Worm (Caenorhabditis elegans) whole organism, young adult: ENCODE results near the gene dve-1.

ENCODE experiments used
- B0336.3 ChIP-seq: fragments of 200-800 bp; sonication (Bioruptor generic); IDR thresholded peaks from 2 replicates; pipeline ENCODE4 v1.3.6; 2022; ENCODE audit warnings: missing genetic modification characterization, missing compliant biosample characterization
- F49E8.2 ChIP-seq: sonication (generic microtip); optimal IDR thresholded peaks from 3 replicates; lab custom pipeline; 2017; ENCODE audit warnings: missing genetic modification characterization, mild to moderate bottlenecking, missing compliant biosample characterization, antibody characterized with exemption, moderate library complexity; ENCODE audit not compliant: insufficient read depth
- Y79H2A.3 ChIP-seq: fragments of 200-800 bp; sonication (Bioruptor generic); conservative IDR thresholded peaks from 2 replicates; pipeline ENCODE4 v1.3.6; 2022; ENCODE audit warnings: missing genetic modification reagents, missing genetic modification characterization, missing compliant biosample characterization
- dpff-1 ChIP-seq: sonication (generic microtip); optimal IDR thresholded peaks from 2 replicates; lab custom pipeline; 2017; ENCODE audit warnings: mild to moderate bottlenecking, missing genetic modification characterization, missing compliant biosample characterization
- efl-1 ChIP-seq: fragments of 150-350 bp; optimal IDR thresholded peaks from 2 replicates; lab custom pipeline; 2014; ENCODE audit warnings: missing biosample characterization, missing genetic modification reagents, missing genetic modification characterization
- let-526 ChIP-seq: fragments of 200-800 bp; sonication (Bioruptor generic); IDR thresholded peaks from 2 replicates; pipeline ENCODE4 v1.3.6; 2022; ENCODE audit warnings: missing genetic modification reagents, missing genetic modification characterization, missing compliant biosample characterization
- madf-3 ChIP-seq: fragments of 200-800 bp; sonication (Bioruptor generic); IDR thresholded peaks from 2 replicates; pipeline ENCODE4 v1.3.6; 2022; ENCODE audit warnings: missing genetic modification reagents, missing genetic modification characterization, missing compliant biosample characterization
- nfya-1 ChIP-seq: sonication (generic microtip); optimal IDR thresholded peaks from 2 replicates; lab custom pipeline; 2017; ENCODE audit warnings: antibody characterized with exemption, missing compliant biosample characterization, missing genetic modification characterization, borderline replicate concordance; ENCODE audit not compliant: insufficient read depth
- nhr-27 ChIP-seq: fragments of 200-800 bp; sonication (Bioruptor generic); optimal IDR thresholded peaks from 2 replicates; lab custom pipeline; 2018; ENCODE audit warnings: mild to moderate bottlenecking, missing genetic modification characterization, moderate library complexity, missing compliant biosample characterization

DNA sequence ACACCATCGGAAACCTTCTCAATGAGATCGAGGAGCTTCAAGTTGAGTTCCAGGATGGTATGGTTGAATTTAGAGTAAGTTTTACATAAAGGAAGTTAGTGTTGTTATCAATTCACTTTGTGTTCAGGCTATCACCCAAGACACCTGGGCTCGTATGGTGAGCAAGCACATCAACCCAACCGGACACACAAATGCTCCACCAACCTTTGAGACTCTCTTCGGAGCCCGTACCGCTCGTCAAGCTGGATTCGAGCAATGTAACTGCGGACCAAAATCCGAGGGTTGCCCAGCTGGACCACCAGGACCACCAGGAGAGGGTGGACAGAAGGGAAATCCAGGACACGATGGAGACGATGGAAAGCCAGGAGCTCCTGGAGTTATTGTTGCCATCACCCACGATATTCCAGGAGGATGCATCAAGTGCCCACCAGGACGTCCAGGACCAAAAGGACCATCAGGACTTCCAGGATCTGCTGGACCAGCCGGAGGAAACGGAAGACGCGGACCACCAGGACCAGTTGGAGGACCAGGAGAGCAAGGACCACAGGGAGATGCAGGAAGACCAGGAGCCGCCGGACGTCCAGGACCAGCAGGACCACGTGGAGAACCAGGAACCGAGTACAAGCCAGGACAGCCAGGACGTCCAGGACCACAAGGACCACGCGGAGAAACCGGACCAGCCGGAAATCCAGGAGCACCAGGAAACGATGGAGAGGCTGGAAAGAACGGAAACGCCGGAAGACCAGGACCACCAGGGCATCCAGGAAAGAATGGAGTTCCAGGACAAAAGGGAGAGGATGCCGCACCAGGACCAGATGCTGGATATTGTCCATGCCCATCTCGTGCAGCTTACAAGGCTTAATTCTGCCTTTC, 11.6 kb downstream of the dve-1 start:
- TF ChIP-seq nhr-27 (tag; lab: Kevin White, UChicago) (no peak), F49E8.2 (tag; lab: Kevin White, UChicago) (no peak), dpff-1 (no peak), efl-1 (GFP tag; lab: Kevin White, UChicago) (no peak), madf-3 (no peak), B0336.3 (GFP tag; lab: Robert Waterston, UW) (no peak; the same call in 1 of the 2 replicates), Y79H2A.3 (GFP tag; lab: Robert Waterston, UW) (no peak), nfya-1 (no peak), let-526 (no peak)
